8 worm cellular contexts compared by ENCODE assay signal in the genomic region with DNA sequence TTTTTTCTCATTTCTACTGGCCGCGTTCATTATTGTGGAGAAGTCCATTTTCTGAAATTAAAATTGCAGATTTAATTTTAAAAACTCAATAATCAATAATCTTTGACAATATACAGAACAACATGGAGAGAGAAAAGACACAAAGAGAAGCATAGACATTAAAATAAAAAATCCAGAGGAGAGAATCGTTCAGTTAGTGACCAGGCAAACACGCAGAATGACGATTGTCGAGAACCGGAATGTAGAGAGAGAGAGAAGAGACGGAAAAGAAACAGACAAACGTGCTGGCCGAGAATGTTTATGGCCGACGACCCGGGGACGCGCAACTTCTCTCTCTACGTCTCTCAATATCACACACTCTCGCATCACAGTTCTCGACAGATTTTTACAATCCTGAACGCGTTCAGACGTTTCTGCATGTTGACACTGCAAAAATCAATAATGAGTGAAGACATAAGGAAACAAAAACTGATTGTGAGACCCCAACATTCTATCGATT.
TF ChIP-seq lines count a peak whose summit lies in the region.

A gene (minus strand): TSS at position 51 of the 499 bp plus-strand sequence.
A gene (plus strand): TSS at position 348 of the 499 bp plus-strand sequence.

TF ChIP-seq in whole organism, L1 larva, 84 proteins besides CTCF, POLR2A, EP300 and RAD21 (continues in another document):
- TF ChIP-seq F16B12.6 (tag; optimal IDR thresholded peaks at IDR 0.05; lab: Kevin White, UChicago), result no peak
- TF ChIP-seq hlh-17 (GFP tag; optimal IDR thresholded peaks at IDR 0.05; lab: Kevin White, UChicago; ENCODE audit: borderline replicate concordance), result no peak
- no peak for TF ChIP-seq nhr-76 (tag; optimal IDR thresholded peaks at IDR 0.05; lab: Kevin White, UChicago)
- TF ChIP-seq efl-1 (optimal IDR thresholded peaks at IDR 0.05; lab: Kevin White, UChicago), result peak; percentile 56 to 57
- peak; percentile 32 to 87 for TF ChIP-seq efl-1 (GFP tag; optimal IDR thresholded peaks at IDR 0.05 in 1 of 2; lab: Kevin White, UChicago)
- TF ChIP-seq blmp-1 (tag; optimal IDR thresholded peaks at IDR 0.05; lab: Kevin White, UChicago), result peak; percentile 34
- TF ChIP-seq fkh-8 (tag; optimal IDR thresholded peaks at IDR 0.05; lab: Kevin White, UChicago), result no peak
- TF ChIP-seq ets-5 (GFP tag; IDR thresholded peaks at IDR 0.05; lab: Robert Waterston, UW), result no peak
- no peak for TF ChIP-seq egl-13 (tag; optimal IDR thresholded peaks at IDR 0.05; lab: Kevin White, UChicago)
- peak; percentile 31 for TF ChIP-seq xbp-1 (tag; optimal IDR thresholded peaks at IDR 0.05; lab: Kevin White, UChicago)

TF ChIP-seq in whole organism, L2 larva, 48 proteins besides CTCF, POLR2A, EP300 and RAD21:
- TF ChIP-seq lin-39 (tag; optimal IDR thresholded peaks at IDR 0.05; lab: Kevin White, UChicago) (no peak), lin-13 (GFP tag; optimal IDR thresholded peaks at IDR 0.05; lab: Kevin White, UChicago) (no peak), ceh-82 (tag; optimal IDR thresholded peaks at IDR 0.05; lab: Kevin White, UChicago) (no peak), blmp-1 (tag; optimal IDR thresholded peaks at IDR 0.05; lab: Kevin White, UChicago; ENCODE audit: insufficient read depth) (peak; percentile 30), C34F6.9 (tag; optimal IDR thresholded peaks at IDR 0.05; lab: Kevin White, UChicago) (peak; percentile 73), sma-3 (GFP tag; optimal IDR thresholded peaks at IDR 0.05; lab: Kevin White, UChicago) (peak; percentile 7), Y55F3AM.14 (GFP tag; optimal IDR thresholded peaks at IDR 0.05; lab: Kevin White, UChicago) (no peak), gmeb-1 (tag; optimal IDR thresholded peaks at IDR 0.05; lab: Kevin White, UChicago) (peak; percentile 4), sem-4 (tag; optimal IDR thresholded peaks at IDR 0.05; lab: Kevin White, UChicago) (peak; percentile 19)

TF ChIP-seq in whole organism, L3 larva, 47 proteins besides CTCF, POLR2A, EP300 and RAD21 (continues in another document):
- TF ChIP-seq pqm-1 (tag; optimal IDR thresholded peaks at IDR 0.05; lab: Kevin White, UChicago) (no peak), nhr-25 (tag; optimal IDR thresholded peaks at IDR 0.05; lab: Kevin White, UChicago) (peak; percentile 65), nhr-43 (tag; optimal IDR thresholded peaks at IDR 0.05; lab: Kevin White, UChicago; ENCODE audit: poor library complexity, severe bottlenecking) (peak; percentile 25), nfya-1 (tag; optimal IDR thresholded peaks at IDR 0.05; lab: Kevin White, UChicago; ENCODE audit: insufficient read depth) (peak; percentile 58), ceh-28 (tag; optimal IDR thresholded peaks at IDR 0.05; lab: Kevin White, UChicago) (peak; percentile 10), snpc-4 (tag; optimal IDR thresholded peaks at IDR 0.05; lab: Kevin White, UChicago) (peak; percentile 63), ama-1 (optimal IDR thresholded peaks at IDR 0.05; lab: Kevin White, UChicago) (no peak), ceh-9 (tag; optimal IDR thresholded peaks at IDR 0.05; lab: Kevin White, UChicago) (no peak), lin-39 (tag; optimal IDR thresholded peaks at IDR 0.05; lab: Kevin White, UChicago) (peak; percentile 46), lin-15B (tag; optimal IDR thresholded peaks at IDR 0.05; lab: Kevin White, UChicago) (peak; percentile 60), egl-5 (tag; optimal IDR thresholded peaks at IDR 0.05; lab: Kevin White, UChicago) (peak; percentile 56)

TF ChIP-seq in whole organism, L4 larva, 104 proteins besides CTCF, POLR2A, EP300 and RAD21 (continues in another document):
- TF ChIP-seq nhr-41 (GFP tag; IDR thresholded peaks at IDR 0.05; lab: Robert Waterston, UW) (no peak), ceh-62 (tag; optimal IDR thresholded peaks at IDR 0.05; lab: Kevin White, UChicago) (no peak), unc-130 (GFP tag; optimal IDR thresholded peaks at IDR 0.05; lab: Kevin White, UChicago) (peak; percentile 86), snpc-1.2 (GFP tag; IDR thresholded peaks at IDR 0.05; lab: Robert Waterston, UW) (peak; percentile 91), attf-4 (tag; optimal IDR thresholded peaks at IDR 0.05; lab: Kevin White, UChicago) (no peak), ceh-28 (tag; optimal IDR thresholded peaks at IDR 0.05; lab: Kevin White, UChicago) (peak; percentile 39), nhr-6 (tag; optimal IDR thresholded peaks at IDR 0.05; lab: Kevin White, UChicago) (peak; percentile 44), dmd-6 (GFP tag; IDR thresholded peaks at IDR 0.05; lab: Robert Waterston, UW) (peak; percentile 46), fos-1 (tag; optimal IDR thresholded peaks at IDR 0.05; lab: Kevin White, UChicago) (no peak), zfp-2 (tag; optimal IDR thresholded peaks at IDR 0.05; lab: Kevin White, UChicago) (no peak), dmd-9 (GFP tag; IDR thresholded peaks at IDR 0.05; lab: Robert Waterston, UW) (0 out of 2 replicates have a peak, but pooled peaks have one; percentile 21)

TF ChIP-seq in whole organism, early embryonic, 17 proteins besides CTCF, POLR2A, EP300 and RAD21:
- TF ChIP-seq hnd-1 (tag; optimal IDR thresholded peaks at IDR 0.05; lab: Kevin White, UChicago), result no peak
- no peak for TF ChIP-seq tra-4 (tag; optimal IDR thresholded peaks at IDR 0.05; lab: Kevin White, UChicago)
- peak; percentile 35 for TF ChIP-seq ets-7 (tag; optimal IDR thresholded peaks at IDR 0.05; lab: Kevin White, UChicago)
- TF ChIP-seq ceh-13 (GFP tag; optimal IDR thresholded peaks at IDR 0.05; lab: Kevin White, UChicago), result no peak
- peak; percentile 55; the same call in 1 of the 2 replicates for TF ChIP-seq tbx-37 (GFP tag; conservative IDR thresholded peaks at IDR 0.05; lab: Robert Waterston, UW)

TF ChIP-seq in whole organism, late embryonic, 69 proteins besides CTCF, POLR2A, EP300 and RAD21 (continues in another document):
- TF ChIP-seq eyg-1 (tag; optimal IDR thresholded peaks at IDR 0.05; lab: Kevin White, UChicago) (no peak), K02D7.2 (tag; optimal IDR thresholded peaks at IDR 0.05; lab: Kevin White, UChicago) (no peak), ceh-6 (GFP tag; optimal IDR thresholded peaks at IDR 0.05; lab: Kevin White, UChicago) (no peak), ceh-31 (tag; optimal IDR thresholded peaks at IDR 0.05; lab: Kevin White, UChicago) (peak; percentile 89), Y22D7AL.16 (tag; optimal IDR thresholded peaks at IDR 0.05; lab: Kevin White, UChicago) (no peak), pha-4 (tag; optimal IDR thresholded peaks at IDR 0.05; lab: Kevin White, UChicago) (no peak), F13H6.1 (tag; optimal IDR thresholded peaks at IDR 0.05; lab: Kevin White, UChicago) (no peak), hlh-13 (GFP tag; optimal IDR thresholded peaks at IDR 0.05; lab: Kevin White, UChicago) (no peak), ztf-16 (tag; optimal IDR thresholded peaks at IDR 0.05; lab: Kevin White, UChicago) (no peak), K09A11.1 (tag; optimal IDR thresholded peaks at IDR 0.05; lab: Kevin White, UChicago; ENCODE audit: insufficient read depth) (no peak), ceh-14 (tag; optimal IDR thresholded peaks at IDR 0.05; lab: Kevin White, UChicago) (no peak), lin-11 (tag; optimal IDR thresholded peaks at IDR 0.05; lab: Kevin White, UChicago) (no peak), nfya-1 (tag; optimal IDR thresholded peaks at IDR 0.05; lab: Kevin White, UChicago) (peak; percentile 54), unc-86 (tag; optimal IDR thresholded peaks at IDR 0.05; lab: Kevin White, UChicago) (no peak), pha-2 (tag; optimal IDR thresholded peaks at IDR 0.05; lab: Kevin White, UChicago) (no peak)

TF ChIP-seq in whole organism, mixed stage, embryonic, 35 proteins besides CTCF, POLR2A, EP300 and RAD21:
- TF ChIP-seq sem-2 (GFP tag; optimal IDR thresholded peaks at IDR 0.05; lab: Kevin White, UChicago) (no peak), lin-13 (tag; optimal IDR thresholded peaks at IDR 0.05; lab: Kevin White, UChicago) (no peak), mls-2 (tag; optimal IDR thresholded peaks at IDR 0.05; lab: Kevin White, UChicago) (no peak), lsy-2 (tag; optimal IDR thresholded peaks at IDR 0.05; lab: Kevin White, UChicago) (peak; percentile 24), ces-1 (GFP tag; optimal IDR thresholded peaks at IDR 0.05; lab: Kevin White, UChicago) (peak; percentile 5), drap-1 (GFP tag; optimal IDR thresholded peaks at IDR 0.05; lab: Kevin White, UChicago) (peak; percentile 27), tbx-8 (GFP tag; optimal IDR thresholded peaks at IDR 0.05; lab: Kevin White, UChicago) (no peak)

TF ChIP-seq in whole organism, young adult, 124 proteins besides CTCF, POLR2A, EP300 and RAD21 (continues in another document):
- no peak for TF ChIP-seq ceh-27 (GFP tag; optimal IDR thresholded peaks at IDR 0.05; lab: Kevin White, UChicago)
- TF ChIP-seq nhr-120 (GFP tag; IDR thresholded peaks at IDR 0.05; lab: Robert Waterston, UW), result no peak
- TF ChIP-seq ekl-4 (GFP tag; IDR thresholded peaks at IDR 0.05; lab: Robert Waterston, UW), result no peak
- peak; percentile 5 for TF ChIP-seq efl-1 (GFP tag; optimal IDR thresholded peaks at IDR 0.05; lab: Kevin White, UChicago)
- no peak for TF ChIP-seq F52B5.7 (tag; optimal IDR thresholded peaks at IDR 0.05; lab: Kevin White, UChicago)
- no peak for TF ChIP-seq F10E7.11 (tag; optimal IDR thresholded peaks at IDR 0.05; lab: Kevin White, UChicago)
- no peak for TF ChIP-seq ztf-25 (GFP tag; IDR thresholded peaks at IDR 0.05; lab: Robert Waterston, UW)
- TF ChIP-seq mel-28 (tag; optimal IDR thresholded peaks at IDR 0.05; lab: Kevin White, UChicago; ENCODE audit: borderline replicate concordance), result no peak
- TF ChIP-seq xnd-1 (tag; optimal IDR thresholded peaks at IDR 0.05; lab: Kevin White, UChicago), result no peak
- no peak for TF ChIP-seq K11D2.4 (GFP tag; IDR thresholded peaks at IDR 0.05; lab: Robert Waterston, UW)
- no peak for TF ChIP-seq C06A6.2 (GFP tag; conservative IDR thresholded peaks at IDR 0.05; lab: Robert Waterston, UW)
- TF ChIP-seq D2030.7 (GFP tag; IDR thresholded peaks at IDR 0.05; lab: Robert Waterston, UW), result peak; percentile 71
- TF ChIP-seq F23B12.7 (tag; optimal IDR thresholded peaks at IDR 0.05; lab: Kevin White, UChicago; ENCODE audit: insufficient read depth), result peak; percentile 36
- TF ChIP-seq lag-1 (GFP tag; IDR thresholded peaks at IDR 0.05; lab: Robert Waterston, UW), result no peak
- 0 out of 2 replicates have a peak, but pooled peaks have one; percentile 35 for TF ChIP-seq aptf-2 (GFP tag; conservative IDR thresholded peaks at IDR 0.05; lab: Robert Waterston, UW)
- no peak for TF ChIP-seq ets-4 (GFP tag; optimal IDR thresholded peaks at IDR 0.05; lab: Kevin White, UChicago)
- peak; percentile 79 for TF ChIP-seq madf-3 (GFP tag; IDR thresholded peaks at IDR 0.05; lab: Robert Waterston, UW)
- TF ChIP-seq tbx-9 (tag; optimal IDR thresholded peaks at IDR 0.05; lab: Kevin White, UChicago; ENCODE audit: borderline replicate concordance), result no peak
- TF ChIP-seq die-1 (tag; optimal IDR thresholded peaks at IDR 0.05; lab: Kevin White, UChicago), result no peak
- TF ChIP-seq B0019.2 (GFP tag; conservative IDR thresholded peaks at IDR 0.05; lab: Robert Waterston, UW), result peak; percentile 51
- no peak; the same call in 1 of the 2 replicates for TF ChIP-seq ztf-28 (GFP tag; IDR thresholded peaks at IDR 0.05; lab: Robert Waterston, UW)
- peak; percentile 56; the same call in 1 of the 2 replicates for TF ChIP-seq egl-44 (GFP tag; IDR thresholded peaks at IDR 0.05; lab: Robert Waterston, UW)
- TF ChIP-seq nfya-2 (GFP tag; IDR thresholded peaks at IDR 0.05; lab: Robert Waterston, UW), result no peak
